Worm (Caenorhabditis elegans) whole organism, early embryonic: Measurements from ENCODE around the gene Y44A6B.3.

ENCODE experiments used
- B0310.2 ChIP-seq: sonication (generic microtip); optimal IDR thresholded peaks from 2 replicates; lab custom pipeline; 2016; ENCODE audit warnings: mild to moderate bottlenecking, missing genetic modification characterization, missing compliant biosample characterization
- F13C5.2 ChIP-seq: sonication (generic microtip); optimal IDR thresholded peaks from 2 replicates; lab custom pipeline; 2017; ENCODE audit warnings: mild to moderate bottlenecking, missing genetic modification characterization, inconsistent platforms, missing compliant biosample characterization
- aly-1 ChIP-seq: sonication (generic microtip); optimal IDR thresholded peaks from 2 replicates; lab custom pipeline; 2016; ENCODE audit warnings: missing genetic modification characterization, missing compliant biosample characterization
- ama-1 ChIP-seq: fragments of 150-350 bp; optimal IDR thresholded peaks from 2 replicates; lab custom pipeline; 2014
- ceh-13 ChIP-seq: fragments of 200-800 bp; sonication (Bioruptor generic); optimal IDR thresholded peaks from 2 replicates; lab custom pipeline; 2018; ENCODE audit warnings: mild to moderate bottlenecking, missing genetic modification characterization, missing compliant biosample characterization
- ets-7 ChIP-seq: sonication (generic microtip); optimal IDR thresholded peaks from 2 replicates; lab custom pipeline; 2016; ENCODE audit warnings: missing genotype, missing genetic modification characterization, missing compliant biosample characterization
- flt-1 ChIP-seq: fragments of 200-800 bp; sonication (Bioruptor generic); IDR thresholded peaks from 2 replicates; pipeline ENCODE4 v1.3.6; 2022; ENCODE audit warnings: missing genetic modification characterization, missing compliant biosample characterization
- hmbx-1 ChIP-seq: sonication (generic microtip); optimal IDR thresholded peaks from 2 replicates; lab custom pipeline; 2016; ENCODE audit warnings: mild to moderate bottlenecking, missing genetic modification characterization, missing compliant biosample characterization
- hmg-4 ChIP-seq: fragments of 200-800 bp; sonication (Bioruptor generic); optimal IDR thresholded peaks from 2 replicates; lab custom pipeline; 2018; ENCODE audit warnings: mild to moderate bottlenecking, missing genetic modification characterization, missing compliant biosample characterization
- pes-1 ChIP-seq: fragments of 200-800 bp; sonication (Bioruptor generic); IDR thresholded peaks from 2 replicates; pipeline ENCODE4 v1.3.6; 2022; ENCODE audit warnings: missing genetic modification reagents, missing genetic modification characterization, missing compliant biosample characterization
- scrt-1 ChIP-seq: fragments of 200-800 bp; sonication (Bioruptor generic); IDR thresholded peaks from 2 replicates; pipeline ENCODE4 v1.3.6; 2022; ENCODE audit warnings: missing genetic modification characterization, missing compliant biosample characterization
- sea-1 ChIP-seq: fragments of 200-800 bp; sonication (Bioruptor generic); conservative IDR thresholded peaks from 2 replicates; pipeline ENCODE4 v1.3.6; 2022; ENCODE audit warnings: missing genetic modification characterization, missing compliant biosample characterization
- tbx-11 ChIP-seq: fragments of 200-800 bp; sonication (Bioruptor generic); IDR thresholded peaks from 2 replicates; pipeline ENCODE4 v1.3.6; 2022; ENCODE audit warnings: missing genetic modification characterization, missing compliant biosample characterization
- tra-4 ChIP-seq: sonication (generic microtip); optimal IDR thresholded peaks from 2 replicates; lab custom pipeline; 2017; ENCODE audit warnings: missing genetic modification characterization, missing compliant biosample characterization

ce11 chrV:20681120-20681519 is 42.9 kb upstream of the Y44A6B.3 start, which contains the start of gene srsx-35:
- TF ChIP-seq ama-1 (lab: Kevin White, UChicago), result no peak
- TF ChIP-seq ets-7, result no peak
- TF ChIP-seq tra-4, result no peak
- TF ChIP-seq sea-1 (GFP tag; lab: Robert Waterston, UW), result no peak
- no peak for TF ChIP-seq B0310.2 (tag; lab: Kevin White, UChicago)
- no peak for TF ChIP-seq hmbx-1
- TF ChIP-seq ceh-13 (GFP tag; lab: Kevin White, UChicago), result no peak
- no peak for TF ChIP-seq hmg-4 (GFP tag; lab: Kevin White, UChicago)
- TF ChIP-seq F13C5.2 (tag; lab: Kevin White, UChicago), result no peak
- TF ChIP-seq tbx-11, result no peak
- no peak for TF ChIP-seq flt-1 (GFP tag; lab: Robert Waterston, UW)
- TF ChIP-seq aly-1, result no peak
- TF ChIP-seq scrt-1 (GFP tag; lab: Robert Waterston, UW), result no peak
- no peak for TF ChIP-seq pes-1 (GFP tag; lab: Robert Waterston, UW)
